Fruit fly (Drosophila melanogaster) whole organism, embryonic: ENCODE measurements around the gene CG4133.

ENCODE experiments used
- BtbVII ChIP-seq: fragments of 200-800 bp; sonication (Bioruptor generic); optimal IDR thresholded peaks from 3 replicates; lab custom pipeline; 2017; ENCODE audit warnings: missing biosample characterization, mild to moderate bottlenecking, missing genetic modification characterization
- CG11504 ChIP-seq: fragments of 200-800 bp; sonication (Bioruptor generic); optimal IDR thresholded peaks from 3 replicates; lab custom pipeline; 2019; ENCODE audit warnings: missing biosample characterization, mild to moderate bottlenecking, missing genetic modification characterization, moderate library complexity
- CG12219 ChIP-seq: fragments of 200-800 bp; sonication (Bioruptor generic); optimal IDR thresholded peaks from 3 replicates; lab custom pipeline; 2018; ENCODE audit warnings: missing biosample characterization, mild to moderate bottlenecking, missing genetic modification characterization
- CG12659 ChIP-seq: fragments of 200-800 bp; sonication (Bioruptor generic); optimal IDR thresholded peaks from 3 replicates; lab custom pipeline; 2017; ENCODE audit warnings: mild to moderate bottlenecking, missing biosample characterization, missing genetic modification reagents, missing genetic modification characterization
- CG12769 ChIP-seq: fragments of 200-800 bp; sonication (Bioruptor generic); optimal IDR thresholded peaks from 2 replicates; lab custom pipeline; 2019; ENCODE audit warnings: missing biosample characterization, mild to moderate bottlenecking, missing genetic modification characterization, moderate library complexity
- CG16815 ChIP-seq: fragments of 200-800 bp; sonication (Bioruptor generic); optimal IDR thresholded peaks from 3 replicates; lab custom pipeline; 2017; ENCODE audit warnings: missing biosample characterization, mild to moderate bottlenecking, missing genetic modification characterization
- CG17361 ChIP-seq: fragments of 200-800 bp; sonication (Bioruptor generic); IDR thresholded peaks from 3 replicates; pipeline ENCODE4 v1.3.6; 2022; ENCODE audit warnings: missing biosample characterization, missing genetic modification characterization
- CG18262 ChIP-seq: fragments of 200-800 bp; optimal IDR thresholded peaks from 3 replicates; lab custom pipeline; 2019; ENCODE audit warnings: missing biosample characterization, mild to moderate bottlenecking, missing genetic modification characterization, moderate library complexity
- CG18619 ChIP-seq: fragments of 200-800 bp; sonication (Bioruptor generic); optimal IDR thresholded peaks from 3 replicates; lab custom pipeline; 2017; ENCODE audit warnings: missing biosample characterization, mild to moderate bottlenecking, missing genetic modification characterization
- CG33557 ChIP-seq: fragments of 200-800 bp; sonication (Bioruptor generic); optimal IDR thresholded peaks from 2 replicates; lab custom pipeline; 2019; ENCODE audit warnings: missing biosample characterization, mild to moderate bottlenecking, missing genetic modification characterization, moderate library complexity
- CG4820 ChIP-seq: fragments of 200-800 bp; sonication (Bioruptor generic); optimal IDR thresholded peaks from 3 replicates; lab custom pipeline; 2016; ENCODE audit warnings: missing biosample characterization, missing genetic modification characterization
- CG6654 ChIP-seq: fragments of 200-800 bp; sonication (Bioruptor generic); optimal IDR thresholded peaks from 2 replicates; lab custom pipeline; 2017; ENCODE audit warnings: missing biosample characterization, mild to moderate bottlenecking, missing genetic modification characterization
- CG7963 ChIP-seq: fragments of 200-800 bp; sonication (Bioruptor generic); IDR thresholded peaks from 3 replicates; pipeline ENCODE4 v1.3.6; 2022; ENCODE audit warnings: missing biosample characterization, missing genetic modification characterization; ENCODE audit not compliant: partially characterized antibody
- CG9215 ChIP-seq: fragments of 200-800 bp; sonication (Bioruptor generic); IDR thresholded peaks from 2 replicates; pipeline ENCODE4 v1.3.6; 2022; ENCODE audit warnings: missing biosample characterization, missing genetic modification characterization
- CG9727 ChIP-seq: fragments of 200-800 bp; sonication (Bioruptor generic); optimal IDR thresholded peaks from 3 replicates; lab custom pipeline; 2017; ENCODE audit warnings: missing biosample characterization, mild to moderate bottlenecking, missing genetic modification characterization
- Fer2 ChIP-seq: fragments of 200-800 bp; sonication (Bioruptor generic); optimal IDR thresholded peaks from 2 replicates; lab custom pipeline; 2018; ENCODE audit warnings: missing biosample characterization, mild to moderate bottlenecking, missing genetic modification characterization, moderate library complexity
- Gsc ChIP-seq: fragments of 200-800 bp; sonication (Bioruptor generic); IDR thresholded peaks from 2 replicates; pipeline ENCODE4 v1.3.6; 2022; ENCODE audit warnings: missing biosample characterization, missing genetic modification characterization
- HLH3B ChIP-seq: fragments of 200-800 bp; sonication (Bioruptor generic); IDR thresholded peaks from 2 replicates; pipeline ENCODE4 v1.3.6; 2022; ENCODE audit warnings: missing biosample characterization, missing genetic modification characterization
- Hsf ChIP-seq: fragments of 200-800 bp; sonication (Bioruptor generic); optimal IDR thresholded peaks from 3 replicates; lab custom pipeline; 2016; ENCODE audit warnings: missing biosample characterization, missing genetic modification characterization
- Myb ChIP-seq: fragments of 200-800 bp; sonication (Bioruptor generic); optimal IDR thresholded peaks from 2 replicates; lab custom pipeline; 2016; ENCODE audit warnings: missing biosample characterization, missing genetic modification characterization
- Neu2 ChIP-seq: fragments of 200-800 bp; sonication (Bioruptor generic); optimal IDR thresholded peaks from 3 replicates; lab custom pipeline; 2016; ENCODE audit warnings: missing biosample characterization, missing genetic modification characterization, borderline replicate concordance
- NfI ChIP-seq: fragments of 200-800 bp; sonication (Bioruptor generic); optimal IDR thresholded peaks from 3 replicates; lab custom pipeline; 2018; ENCODE audit warnings: missing biosample characterization, mild to moderate bottlenecking, missing genetic modification characterization, moderate library complexity
- Oli ChIP-seq: fragments of 200-800 bp; sonication (Bioruptor generic); optimal IDR thresholded peaks from 2 replicates; lab custom pipeline; 2018; ENCODE audit warnings: missing biosample characterization, mild to moderate bottlenecking, missing genetic modification characterization, moderate library complexity
- Opbp ChIP-seq: fragments of 200-800 bp; sonication (Bioruptor generic); IDR thresholded peaks from 3 replicates; pipeline ENCODE4 v1.3.6; 2022; ENCODE audit warnings: missing biosample characterization, missing genetic modification characterization; ENCODE audit not compliant: partially characterized antibody
- Ssrp ChIP-seq: fragments of 200-800 bp; sonication (Bioruptor generic); optimal IDR thresholded peaks from 2 replicates; lab custom pipeline; 2018; ENCODE audit warnings: missing biosample characterization, mild to moderate bottlenecking, missing genetic modification characterization, moderate library complexity
- Vsx1 ChIP-seq: fragments of 200-800 bp; sonication (Bioruptor generic); optimal IDR thresholded peaks from 2 replicates; lab custom pipeline; 2017; ENCODE audit warnings: missing biosample characterization, mild to moderate bottlenecking, missing genetic modification characterization, missing genetic modification reagents
- caup ChIP-seq: fragments of 200-800 bp; sonication (Bioruptor generic); optimal IDR thresholded peaks from 3 replicates; lab custom pipeline; 2017; ENCODE audit warnings: missing biosample characterization, mild to moderate bottlenecking, missing genetic modification characterization, moderate library complexity; ENCODE audit not compliant: severe bottlenecking
- chinmo ChIP-seq: fragments of 200-800 bp; sonication (Bioruptor generic); IDR thresholded peaks from 4 replicates; pipeline ENCODE4 v1.3.6; 2022; ENCODE audit warnings: missing biosample characterization, missing genetic modification characterization; ENCODE audit not compliant: partially characterized antibody
- crc ChIP-seq: fragments of 200-800 bp; sonication (Bioruptor generic); optimal IDR thresholded peaks from 2 replicates; lab custom pipeline; 2016; ENCODE audit warnings: missing biosample characterization, missing genetic modification characterization
- cwo ChIP-seq: fragments of 200-800 bp; sonication (Bioruptor generic); optimal IDR thresholded peaks from 3 replicates; lab custom pipeline; 2017; ENCODE audit warnings: missing biosample characterization, missing genetic modification characterization, mild to moderate bottlenecking, moderate library complexity, missing genetic modification reagents
- dimm ChIP-seq: fragments of 200-800 bp; sonication (Bioruptor generic); IDR thresholded peaks from 2 replicates; pipeline ENCODE4 v1.3.6; 2022; ENCODE audit warnings: missing biosample characterization, missing genetic modification characterization
- dmrt99B ChIP-seq: fragments of 200-800 bp; sonication (Bioruptor generic); optimal IDR thresholded peaks from 2 replicates; lab custom pipeline; 2018; ENCODE audit warnings: missing biosample characterization, mild to moderate bottlenecking, missing genetic modification characterization, moderate library complexity
- fd3F ChIP-seq: fragments of 200-800 bp; sonication (Bioruptor generic); optimal IDR thresholded peaks from 2 replicates; lab custom pipeline; 2018; ENCODE audit warnings: missing biosample characterization, mild to moderate bottlenecking, missing genetic modification characterization, moderate library complexity
- fd96Cb ChIP-seq: fragments of 200-800 bp; sonication (Bioruptor generic); optimal IDR thresholded peaks from 2 replicates; lab custom pipeline; 2018; ENCODE audit warnings: missing biosample characterization, mild to moderate bottlenecking, missing genetic modification characterization, moderate library complexity
- ind ChIP-seq: fragments of 200-800 bp; sonication (Bioruptor generic); optimal IDR thresholded peaks from 3 replicates; lab custom pipeline; 2016; ENCODE audit warnings: missing biosample characterization, missing genetic modification characterization
- kni ChIP-seq: fragments of 200-800 bp; sonication (Bioruptor generic); optimal IDR thresholded peaks from 3 replicates; lab custom pipeline; 2017; ENCODE audit warnings: mild to moderate bottlenecking, missing biosample characterization, missing genetic modification reagents, missing genetic modification characterization
- knrl ChIP-seq: fragments of 200-800 bp; sonication (Bioruptor generic); IDR thresholded peaks from 3 replicates; pipeline ENCODE4 v1.3.6; 2022; ENCODE audit warnings: missing biosample characterization, missing genetic modification characterization; ENCODE audit not compliant: partially characterized antibody
- lab ChIP-seq: fragments of 200-800 bp; sonication (Bioruptor generic); optimal IDR thresholded peaks from 3 replicates; lab custom pipeline; 2017; ENCODE audit warnings: missing biosample characterization, missing genetic modification characterization, mild to moderate bottlenecking, moderate library complexity, missing genetic modification reagents
- lmd ChIP-seq: fragments of 200-800 bp; sonication (Bioruptor generic); IDR thresholded peaks from 2 replicates; pipeline ENCODE4 v1.3.6; 2022; ENCODE audit warnings: missing biosample characterization, missing genetic modification characterization
- lov ChIP-seq, 2 experiments: fragments of 200-800 bp in 1 of 2; fragments of >200 bp in 1 of 2; sonication (Bioruptor generic) in 1 of 2; IDR thresholded peaks in 1 of 2; optimal IDR thresholded peaks in 1 of 2; 2 replicates in 1 of 2; 3 replicates in 1 of 2; pipeline versions ENCODE4 v1.3.6 to Lab custom; 2017 to 2022; ENCODE audit warnings: missing biosample characterization in 1 of 2, missing genetic modification characterization in 1 of 2
- onecut ChIP-seq: fragments of 200-800 bp; sonication (Bioruptor generic); IDR thresholded peaks from 2 replicates; pipeline ENCODE4 v1.3.6; 2022; ENCODE audit warnings: missing biosample characterization, missing genetic modification characterization
- sc ChIP-seq, 3 experiments: fragments of >200 bp in 2 of 3; fragments of 200-800 bp in 1 of 3; sonication (Bioruptor generic) in 1 of 3; optimal IDR thresholded peaks; 2 replicates in 2 of 3; 3 replicates in 1 of 3; lab custom pipeline; 2017; ENCODE audit warnings: mild to moderate bottlenecking in 1 of 3, missing biosample characterization in 1 of 3, missing genetic modification characterization in 1 of 3, missing genetic modification reagents in 1 of 3
- sim ChIP-seq: fragments of 200-800 bp; sonication (Bioruptor generic); IDR thresholded peaks from 2 replicates; pipeline ENCODE4 v1.3.6; 2022; ENCODE audit warnings: missing biosample characterization, missing genetic modification characterization
- ssp ChIP-seq: fragments of 200-800 bp; sonication (Bioruptor generic); IDR thresholded peaks from 2 replicates; pipeline ENCODE4 v1.3.6; 2022; ENCODE audit warnings: missing biosample characterization, missing genetic modification characterization
- tgo ChIP-seq: fragments of 200-800 bp; sonication (Bioruptor generic); IDR thresholded peaks from 3 replicates; pipeline ENCODE4 v1.3.6; 2022; ENCODE audit warnings: missing biosample characterization, missing genetic modification characterization
- ttk ChIP-seq: fragments of 200-800 bp; sonication (Bioruptor generic); IDR thresholded peaks from 2 replicates; pipeline ENCODE4 v2.1.2; 2022; ENCODE audit warnings: missing biosample characterization, missing genetic modification characterization
- unpg ChIP-seq: fragments of 200-800 bp; sonication (Bioruptor generic); optimal IDR thresholded peaks from 3 replicates; lab custom pipeline; 2018; ENCODE audit warnings: missing biosample characterization, mild to moderate bottlenecking, missing genetic modification characterization, moderate library complexity
- wek ChIP-seq: fragments of 200-800 bp; sonication (Bioruptor generic); optimal IDR thresholded peaks from 3 replicates; lab custom pipeline; 2018; ENCODE audit warnings: missing biosample characterization, mild to moderate bottlenecking, missing genetic modification characterization, moderate library complexity

CG4133 gene

DNA sequence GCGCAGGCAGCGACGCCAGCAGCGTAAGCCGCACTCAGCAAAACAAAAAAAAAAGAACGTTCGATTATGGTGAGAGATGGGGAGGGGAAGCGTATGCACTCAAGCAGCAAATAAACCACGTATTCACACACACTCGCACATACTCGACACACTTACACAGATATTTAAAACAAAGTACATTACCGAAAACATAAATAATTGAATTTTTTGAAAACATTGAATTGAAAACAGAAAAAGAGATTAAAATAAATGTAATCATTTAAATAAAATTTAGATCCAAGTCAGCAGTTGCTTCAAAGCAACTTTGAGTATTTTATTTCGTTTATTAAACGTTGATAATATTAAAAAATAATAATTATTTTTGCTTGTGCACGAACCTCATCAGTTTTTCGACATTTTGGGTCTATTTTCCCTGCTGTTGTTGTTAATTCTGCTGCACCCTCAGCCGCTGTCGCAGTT is 15.7 kb downstream of the CG4133 start (continued):
- TF ChIP-seq Ssrp: peak; percentile 71
- TF ChIP-seq CG4820 (GFP tag; lab: Kevin White, UChicago): peak; percentile 41
- peak; percentile 10 for TF ChIP-seq onecut
- TF ChIP-seq ind (GFP tag; lab: Kevin White, UChicago): peak; percentile 30
- peak; percentile 29 for TF ChIP-seq CG9727 (GFP tag; lab: Kevin White, UChicago)
- peak; percentile 39 for TF ChIP-seq CG16815 (GFP tag; lab: Kevin White, UChicago)
- peak; percentile 54 for TF ChIP-seq NfI (GFP tag; lab: Kevin White, UChicago)
- peak; percentile 27 for TF ChIP-seq CG6654 (GFP tag; lab: Kevin White, UChicago)
- TF ChIP-seq lab: peak; percentile 76
- peak; percentile 71 for TF ChIP-seq fd96Cb (tag; lab: Kevin White, UChicago)
- peak; percentile 68 for TF ChIP-seq CG18262
- no peak for TF ChIP-seq CG9215 (GFP tag; lab: Robert Waterston, UW)
- TF ChIP-seq dmrt99B (tag; lab: Kevin White, UChicago): peak; percentile 83
- no peak for TF ChIP-seq Gsc (GFP tag; lab: Robert Waterston, UW)
- no peak for TF ChIP-seq lov (optimal IDR thresholded peaks at IDR 0.05; lab: Kevin White, UChicago)
- TF ChIP-seq lov (GFP tag; IDR thresholded peaks at IDR 0.05; lab: Robert Waterston, UW): no peak
- TF ChIP-seq knrl (GFP tag; lab: Robert Waterston, UW): no peak
- TF ChIP-seq caup (GFP tag; lab: Kevin White, UChicago): peak; percentile 16
- TF ChIP-seq Fer2 (tag; lab: Kevin White, UChicago): peak; percentile 20
- peak; percentile 64; the same call in 2 of the 4 replicates for TF ChIP-seq chinmo (GFP tag; lab: Robert Waterston, UW)
- no peak for TF ChIP-seq Opbp
- TF ChIP-seq ttk: no peak
- no peak for TF ChIP-seq CG7963
- TF ChIP-seq Vsx1 (GFP tag; lab: Kevin White, UChicago): peak; percentile 9
- peak; percentile 41 for TF ChIP-seq fd3F (GFP tag; lab: Kevin White, UChicago)
- TF ChIP-seq dimm (GFP tag; lab: Robert Waterston, UW): no peak
- peak; percentile 21 for TF ChIP-seq Hsf
- no peak for TF ChIP-seq kni
- no peak for TF ChIP-seq HLH3B (GFP tag; lab: Robert Waterston, UW)
- TF ChIP-seq wek: no peak
- TF ChIP-seq CG33557 (GFP tag; lab: Kevin White, UChicago): no peak
- TF ChIP-seq Neu2 (GFP tag; lab: Kevin White, UChicago): no peak
- TF ChIP-seq CG17361 (GFP tag; lab: Robert Waterston, UW): no peak; the same call in 2 of the 3 replicates
- no peak for TF ChIP-seq CG12769
- TF ChIP-seq cwo (GFP tag; lab: Kevin White, UChicago): peak; percentile 50
- TF ChIP-seq CG11504: peak; percentile 74
- TF ChIP-seq crc (GFP tag; lab: Kevin White, UChicago): no peak
- peak; percentile 8 for TF ChIP-seq CG12659 (GFP tag; lab: Kevin White, UChicago)
- peak; percentile 59 for TF ChIP-seq BtbVII (GFP tag; lab: Kevin White, UChicago)
- TF ChIP-seq sc (optimal IDR thresholded peaks at IDR 0.05; lab: Kevin White, UChicago): no peak
- peak; percentile 19 for TF ChIP-seq sc (GFP tag; optimal IDR thresholded peaks at IDR 0.05; lab: Kevin White, UChicago)
- TF ChIP-seq ssp: no peak
- TF ChIP-seq sim (GFP tag; lab: Robert Waterston, UW): no peak
- peak; percentile 61 for TF ChIP-seq Oli (tag; lab: Kevin White, UChicago)
- no peak; the same call in 1 of the 2 replicates for TF ChIP-seq lmd (GFP tag; lab: Robert Waterston, UW)
- peak; percentile 26 for TF ChIP-seq CG18619 (GFP tag; lab: Kevin White, UChicago)
- peak; percentile 83 for TF ChIP-seq unpg
- TF ChIP-seq tgo (GFP tag; lab: Robert Waterston, UW): 0 out of 3 replicates have a peak, but pooled peaks have one; percentile 74
- no peak for TF ChIP-seq Myb (GFP tag; lab: Kevin White, UChicago)
- TF ChIP-seq CG12219 (GFP tag; lab: Kevin White, UChicago): no peak
